Worm (Caenorhabditis elegans) whole organism, L4 larva: ENCODE results near the gene Y46G5A.38.
A peak's percentile ranks its signal among the peaks of the same experiment; 100 is the strongest.

Experiments used
- F10B5.3 ChIP-seq: sonication (generic microtip); optimal IDR thresholded peaks from 2 replicates; lab custom pipeline; 2016; ENCODE audit warnings: mild to moderate bottlenecking, missing genetic modification characterization, missing compliant biosample characterization
- F26F4.8 ChIP-seq: fragments of 200-800 bp; sonication (Bioruptor generic); conservative IDR thresholded peaks from 2 replicates; pipeline ENCODE4 v1.3.6; 2022; ENCODE audit warnings: missing genetic modification characterization, missing compliant biosample characterization
- F37D6.2 ChIP-seq: sonication (generic microtip); optimal IDR thresholded peaks from 2 replicates; lab custom pipeline; 2016; ENCODE audit warnings: mild to moderate bottlenecking, missing genetic modification characterization, missing compliant biosample characterization
- F44E2.7 ChIP-seq: fragments of 200-800 bp; sonication (Bioruptor generic); IDR thresholded peaks from 2 replicates; pipeline ENCODE4 v2.1.2; 2022; ENCODE audit warnings: missing genetic modification characterization, missing compliant biosample characterization
- Y48G9A.11 ChIP-seq: fragments of 200-800 bp; sonication (Bioruptor generic); IDR thresholded peaks from 2 replicates; pipeline ENCODE4 v1.3.6; 2022; ENCODE audit warnings: missing genetic modification reagents, missing genetic modification characterization, missing compliant biosample characterization
- Y75B8A.6 ChIP-seq: fragments of 200-800 bp; sonication (Bioruptor generic); IDR thresholded peaks from 2 replicates; pipeline ENCODE4 v1.3.6; 2022; ENCODE audit warnings: missing genetic modification reagents, missing genetic modification characterization, missing compliant biosample characterization
- ZK337.2 ChIP-seq: fragments of 200-800 bp; sonication (Bioruptor generic); IDR thresholded peaks from 2 replicates; pipeline ENCODE4 v1.3.6; 2022; ENCODE audit warnings: missing genetic modification reagents, missing genetic modification characterization, missing compliant biosample characterization
- ZK546.5 ChIP-seq, 2 experiments: sonication (generic microtip); optimal IDR thresholded peaks; 2 replicates each; lab custom pipeline; 2017; ENCODE audit warnings: missing biosample characterization in 2 of 2, missing genetic modification characterization in 2 of 2
- aha-1 ChIP-seq: fragments of 150-350 bp; peaks from one replicate; lab custom pipeline; 2014; ENCODE audit warnings: missing biosample characterization, missing genetic modification characterization
- ama-1 ChIP-seq: fragments of 150-350 bp; optimal IDR thresholded peaks from 2 replicates; lab custom pipeline; 2014; ENCODE audit warnings: inconsistent platforms, mixed read lengths
- ceh-20 ChIP-seq: fragments of 200-800 bp; sonication (Bioruptor generic); IDR thresholded peaks from 2 replicates; pipeline ENCODE4 v1.3.6; 2022; ENCODE audit warnings: missing genetic modification reagents, missing genetic modification characterization, missing compliant biosample characterization
- ceh-44 ChIP-seq: fragments of 200-800 bp; sonication (Bioruptor generic); IDR thresholded peaks from 2 replicates; pipeline ENCODE4 v1.3.6; 2022; ENCODE audit warnings: missing genetic modification reagents, missing genetic modification characterization, missing compliant biosample characterization
- ces-1 ChIP-seq: fragments of 150-350 bp; sonication (generic microtip); optimal IDR thresholded peaks from 4 replicates; lab custom pipeline; 2014; ENCODE audit warnings: missing biosample characterization, missing genetic modification reagents, missing genetic modification characterization
- ctbp-1 ChIP-seq: fragments of 200-800 bp; sonication (Bioruptor generic); IDR thresholded peaks from 2 replicates; pipeline ENCODE4 v1.3.6; 2022; ENCODE audit warnings: missing genetic modification reagents, missing genetic modification characterization, missing compliant biosample characterization
- daf-16 ChIP-seq, 3 experiments: sonication (generic microtip); optimal IDR thresholded peaks; 2 replicates each; lab custom pipeline; 2016 to 2017; ENCODE audit warnings: missing genetic modification characterization in 3 of 3, missing genetic modification reagents in 3 of 3, mild to moderate bottlenecking in 2 of 3, missing compliant biosample characterization in 2 of 3, missing biosample characterization in 1 of 3, moderate library complexity in 1 of 3
- dmd-9 ChIP-seq: fragments of 200-800 bp; sonication (Bioruptor generic); IDR thresholded peaks from 2 replicates; pipeline ENCODE4 v1.3.6; 2022; ENCODE audit warnings: missing genetic modification reagents, missing genetic modification characterization, missing compliant biosample characterization
- dve-1 ChIP-seq: sonication (generic microtip); optimal IDR thresholded peaks from 2 replicates; lab custom pipeline; 2017; ENCODE audit warnings: antibody characterized with exemption, mild to moderate bottlenecking, missing genetic modification characterization, missing compliant biosample characterization; ENCODE audit not compliant: insufficient read depth
- fos-1 ChIP-seq: fragments of 150-350 bp; optimal IDR thresholded peaks from 2 replicates; lab custom pipeline; 2014; ENCODE audit warnings: missing biosample characterization, missing genetic modification characterization
- gei-8 ChIP-seq: fragments of 200-800 bp; sonication (Bioruptor generic); optimal IDR thresholded peaks from 2 replicates; lab custom pipeline; 2018; ENCODE audit warnings: mild to moderate bottlenecking, missing genetic modification characterization, missing compliant biosample characterization
- hmg-1.1 ChIP-seq: fragments of 200-800 bp; sonication (Bioruptor generic); IDR thresholded peaks from 2 replicates; pipeline ENCODE4 v1.3.6; 2022; ENCODE audit warnings: missing genetic modification reagents, missing genetic modification characterization, missing compliant biosample characterization
- lin-13 ChIP-seq: fragments of 150-350 bp; optimal IDR thresholded peaks from 2 replicates; lab custom pipeline; 2014; ENCODE audit warnings: missing biosample characterization, missing genetic modification reagents, missing genetic modification characterization
- lin-15B ChIP-seq: fragments of 150-350 bp; sonication (generic microtip); optimal IDR thresholded peaks from 3 replicates; lab custom pipeline; 2014; ENCODE audit warnings: missing biosample characterization, missing genetic modification characterization
- lir-3 ChIP-seq: sonication (generic microtip); optimal IDR thresholded peaks from 2 replicates; lab custom pipeline; 2016; ENCODE audit warnings: mild to moderate bottlenecking, missing genetic modification characterization, missing compliant biosample characterization
- lsy-2 ChIP-seq, 2 experiments: fragments of 150-350 bp in 1 of 2; sonication (generic microtip) in 1 of 2; optimal IDR thresholded peaks; 2 replicates each; lab custom pipeline; 2014 to 2017; ENCODE audit warnings: missing biosample characterization in 2 of 2, missing genetic modification characterization in 2 of 2
- madf-5 ChIP-seq, 2 experiments: fragments of 200-800 bp; sonication (Bioruptor generic); IDR thresholded peaks; 2 replicates each; pipeline ENCODE4 v1.3.6; 2022; ENCODE audit warnings: missing compliant biosample characterization in 2 of 2, missing genetic modification characterization in 2 of 2
- mdt-29 ChIP-seq: fragments of 200-800 bp; sonication (Bioruptor generic); IDR thresholded peaks from 2 replicates; pipeline ENCODE4 v1.3.6; 2022; ENCODE audit warnings: missing genetic modification reagents, missing genetic modification characterization, missing compliant biosample characterization
- mxl-3 ChIP-seq: fragments of 200-800 bp; sonication (Bioruptor generic); optimal IDR thresholded peaks from 2 replicates; lab custom pipeline; 2018; ENCODE audit warnings: mild to moderate bottlenecking, missing genetic modification characterization, missing compliant biosample characterization
- nhr-10 ChIP-seq: fragments of 150-350 bp; optimal IDR thresholded peaks from 2 replicates; lab custom pipeline; 2014; ENCODE audit warnings: missing biosample characterization, missing genetic modification characterization
- nhr-11 ChIP-seq: fragments of 150-350 bp; optimal IDR thresholded peaks from 2 replicates; lab custom pipeline; 2014; ENCODE audit warnings: missing biosample characterization, missing genetic modification characterization
- nhr-237 ChIP-seq: sonication (generic microtip); optimal IDR thresholded peaks from 2 replicates; lab custom pipeline; 2017; ENCODE audit warnings: missing biosample characterization, missing genetic modification characterization
- nhr-25 ChIP-seq: sonication (generic microtip); optimal IDR thresholded peaks from 2 replicates; lab custom pipeline; 2017; ENCODE audit warnings: missing genetic modification characterization, mild to moderate bottlenecking, missing compliant biosample characterization, antibody characterized with exemption, moderate library complexity, borderline replicate concordance; ENCODE audit not compliant: insufficient read depth
- nhr-28 ChIP-seq: fragments of 150-350 bp; optimal IDR thresholded peaks from 2 replicates; lab custom pipeline; 2014; ENCODE audit warnings: missing biosample characterization, missing genetic modification characterization
- nhr-41 ChIP-seq: fragments of 200-800 bp; sonication (Bioruptor generic); IDR thresholded peaks from 2 replicates; pipeline ENCODE4 v1.3.6; 2022; ENCODE audit warnings: missing genetic modification reagents, missing genetic modification characterization, missing compliant biosample characterization
- nhr-42 ChIP-seq: fragments of 200-800 bp; sonication (Bioruptor generic); IDR thresholded peaks from 2 replicates; pipeline ENCODE4 v1.3.6; 2022; ENCODE audit warnings: missing genetic modification characterization, missing compliant biosample characterization
- nhr-48 ChIP-seq: sonication (generic microtip); optimal IDR thresholded peaks from 2 replicates; lab custom pipeline; 2016; ENCODE audit warnings: mild to moderate bottlenecking, missing genetic modification characterization, missing compliant biosample characterization
- nhr-6 ChIP-seq: fragments of 150-350 bp; optimal IDR thresholded peaks from 2 replicates; lab custom pipeline; 2014; ENCODE audit warnings: missing biosample characterization, missing genetic modification characterization
- pqm-1 ChIP-seq: sonication (generic microtip); optimal IDR thresholded peaks from 2 replicates; lab custom pipeline; 2017; ENCODE audit warnings: missing biosample characterization, missing genetic modification characterization
- tra-1 ChIP-seq: fragments of 200-800 bp; sonication (Bioruptor generic); IDR thresholded peaks from 2 replicates; pipeline ENCODE4 v1.3.6; 2022; ENCODE audit warnings: missing genetic modification reagents, missing genetic modification characterization, missing compliant biosample characterization
- unc-130 ChIP-seq: sonication (generic microtip); optimal IDR thresholded peaks from 2 replicates; lab custom pipeline; 2016; ENCODE audit warnings: missing genetic modification reagents, missing genetic modification characterization, missing compliant biosample characterization
- unc-62 ChIP-seq, 3 experiments: fragments of 150-350 bp in 1 of 3; sonication (generic microtip); optimal IDR thresholded peaks in 2 of 3; peaks in 1 of 3; 1 replicate in 1 of 3; 2 replicates in 2 of 3; lab custom pipeline; 2014 to 2017; ENCODE audit warnings: missing biosample characterization in 3 of 3, missing genetic modification characterization in 3 of 3, missing genetic modification reagents in 3 of 3, missing genotype in 1 of 3
- zag-1 ChIP-seq: fragments of 150-350 bp; optimal IDR thresholded peaks from 2 replicates; lab custom pipeline; 2014; ENCODE audit warnings: missing biosample characterization, missing genetic modification characterization
- zfp-2 ChIP-seq: sonication (generic microtip); optimal IDR thresholded peaks from 2 replicates; lab custom pipeline; 2016; ENCODE audit warnings: mild to moderate bottlenecking, missing genetic modification characterization, missing compliant biosample characterization
- zfp-3 ChIP-seq: fragments of 200-800 bp; sonication (Bioruptor generic); conservative IDR thresholded peaks from 2 replicates; pipeline ENCODE4 v1.3.6; 2022; ENCODE audit warnings: missing genetic modification reagents, missing genetic modification characterization, missing compliant biosample characterization
- zip-11 ChIP-seq: fragments of 200-800 bp; sonication (Bioruptor generic); IDR thresholded peaks from 2 replicates; pipeline ENCODE4 v1.3.6; 2022; ENCODE audit warnings: missing genetic modification characterization, missing compliant biosample characterization
- ztf-11 ChIP-seq: fragments of 150-350 bp; optimal IDR thresholded peaks from 2 replicates; lab custom pipeline; 2014; ENCODE audit warnings: missing biosample characterization, missing genetic modification characterization
- ztf-7 ChIP-seq: fragments of 150-350 bp; optimal IDR thresholded peaks from 2 replicates; lab custom pipeline; 2014; ENCODE audit warnings: missing biosample characterization, missing genetic modification characterization

Y46G5A.38 gene

DNA sequence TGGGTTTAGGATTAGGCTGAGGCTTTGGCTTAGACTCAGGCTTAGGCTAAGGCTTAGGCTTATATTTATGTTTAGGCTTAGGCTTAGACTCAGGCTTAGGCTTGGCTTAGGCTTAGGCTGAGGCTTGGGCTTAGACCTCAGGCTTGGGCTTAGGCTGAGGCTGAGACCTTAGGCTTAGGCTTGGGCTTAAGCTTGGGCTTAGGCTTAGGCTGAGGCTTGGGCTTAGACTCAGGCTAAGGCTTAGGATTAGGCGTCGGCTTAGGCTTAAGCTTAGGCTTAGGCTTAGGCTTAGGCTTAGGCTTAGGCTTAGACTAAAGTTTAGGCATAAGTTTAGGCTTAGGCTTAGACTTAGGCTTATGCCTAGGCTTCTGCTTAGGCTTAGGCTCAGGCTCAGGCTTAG lies 2.4 kb upstream of the Y46G5A.38 start:
- no peak for TF ChIP-seq ctbp-1
- no peak for TF ChIP-seq tra-1
- no peak for TF ChIP-seq unc-130 (GFP tag; lab: Kevin White, UChicago)
- TF ChIP-seq nhr-41 (GFP tag; lab: Robert Waterston, UW) = no peak
- TF ChIP-seq aha-1 = peak; percentile 77
- TF ChIP-seq zfp-2 (tag; lab: Kevin White, UChicago) = no peak
- no peak for TF ChIP-seq ceh-20 (GFP tag; lab: Robert Waterston, UW)
- no peak for TF ChIP-seq nhr-11 (tag; lab: Kevin White, UChicago)
- 0 out of 2 replicates have a peak, but pooled peaks have one; percentile 24 for TF ChIP-seq hmg-1.1 (GFP tag; lab: Robert Waterston, UW)
- TF ChIP-seq Y48G9A.11 (GFP tag; lab: Robert Waterston, UW) = no peak
- no peak for TF ChIP-seq zip-11 (GFP tag; lab: Robert Waterston, UW)
- TF ChIP-seq fos-1 (tag; lab: Kevin White, UChicago) = no peak
- TF ChIP-seq nhr-6 (tag; lab: Kevin White, UChicago) = no peak
- TF ChIP-seq F26F4.8 (GFP tag; lab: Robert Waterston, UW) = 0 out of 2 replicates have a peak, but pooled peaks have one; percentile 39

ce11 chrII:12828863-12829262 lies 2.0 kb downstream of the Y46G5A.38 start, which contains the start of gene Y46G5A.23:
Gene Y46G5A.23 (minus strand): TSS chrII:12828963.
- TF ChIP-seq F44E2.7 (GFP tag; lab: Robert Waterston, UW) (no peak), daf-16 (GFP tag; optimal IDR thresholded peaks at IDR 0.05; lab: Kevin White, UChicago) (no peak), daf-16 (tag; optimal IDR thresholded peaks at IDR 0.05; lab: Kevin White, UChicago) (no peak), nhr-237 (no peak), madf-5 (GFP tag; IDR thresholded peaks at IDR 0.05; lab: Robert Waterston, UW) (no peak), ZK337.2 (GFP tag; lab: Robert Waterston, UW) (no peak), zfp-3 (GFP tag; lab: Robert Waterston, UW) (no peak)

DNA sequence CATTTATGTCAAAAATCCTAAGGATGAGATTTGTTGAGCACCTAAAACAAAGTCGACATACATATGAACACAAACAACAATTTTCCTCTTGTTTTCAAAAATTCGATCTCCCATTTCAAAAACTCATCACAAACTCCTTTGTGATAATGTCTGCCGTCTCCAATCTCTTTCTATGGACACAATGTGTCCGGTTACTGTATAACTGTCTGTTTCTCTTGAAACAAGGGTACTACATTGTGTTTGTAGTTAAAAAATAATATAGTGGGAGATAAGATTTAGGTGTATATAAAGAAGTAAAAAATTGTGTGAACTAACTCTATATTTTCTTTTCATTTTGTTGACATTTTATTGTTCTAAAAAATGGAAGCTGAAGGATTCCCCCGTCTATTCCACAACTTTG lies 3.5 kb downstream of the Y46G5A.38 start, which contains the start of gene bcmo-1:
Gene bcmo-1 (plus strand): TSS at position 330 of the 400 bp plus-strand sequence.
- no peak for TF ChIP-seq mxl-3 (GFP tag; lab: Kevin White, UChicago)
- TF ChIP-seq zfp-2 (tag; lab: Kevin White, UChicago) = no peak
- TF ChIP-seq pqm-1 (tag; lab: Kevin White, UChicago) = peak; percentile 3
- TF ChIP-seq ZK546.5 (tag; optimal IDR thresholded peaks at IDR 0.05; lab: Kevin White, UChicago) = no peak
- no peak for TF ChIP-seq zag-1 (tag; lab: Kevin White, UChicago)
- TF ChIP-seq lin-13 (GFP tag; lab: Kevin White, UChicago) = no peak
- TF ChIP-seq nhr-28 (tag; lab: Kevin White, UChicago) = peak; percentile 97
- no peak for TF ChIP-seq ces-1 (GFP tag; lab: Kevin White, UChicago)
- no peak for TF ChIP-seq ztf-11 (tag; lab: Kevin White, UChicago)
- TF ChIP-seq ceh-20 (GFP tag; lab: Robert Waterston, UW) = no peak
- TF ChIP-seq ama-1 (lab: Kevin White, UChicago) = no peak
- TF ChIP-seq gei-8 = no peak
- no peak for TF ChIP-seq dve-1 (tag; lab: Kevin White, UChicago)
- TF ChIP-seq nhr-10 (tag; lab: Kevin White, UChicago) = no peak
- no peak for TF ChIP-seq Y75B8A.6
- no peak for TF ChIP-seq nhr-42 (GFP tag; lab: Robert Waterston, UW)
- no peak for TF ChIP-seq dmd-9 (GFP tag; lab: Robert Waterston, UW)

ce11 chrII:12840057-12840456 lies 13.2 kb downstream of the Y46G5A.38 start, which contains the start of gene lgc-35:
Gene lgc-35 (minus strand): TSS chrII:12840157.
- no peak for TF ChIP-seq F10B5.3 (tag; lab: Kevin White, UChicago)
- TF ChIP-seq fos-1 (tag; lab: Kevin White, UChicago) = no peak
- TF ChIP-seq ztf-11 (tag; lab: Kevin White, UChicago) = no peak
- no peak for TF ChIP-seq nhr-28 (tag; lab: Kevin White, UChicago)
- no peak for TF ChIP-seq ztf-7 (tag; lab: Kevin White, UChicago)
- no peak for TF ChIP-seq mdt-29 (GFP tag; lab: Robert Waterston, UW)
- TF ChIP-seq lir-3 = no peak
- TF ChIP-seq lsy-2 (tag; optimal IDR thresholded peaks at IDR 0.05; lab: Kevin White, UChicago) = no peak
- no peak for TF ChIP-seq ceh-44
- no peak for TF ChIP-seq nhr-25
- no peak for TF ChIP-seq F37D6.2 (tag; lab: Kevin White, UChicago)
- TF ChIP-seq unc-62 (GFP tag; optimal IDR thresholded peaks at IDR 0.05 in 1 of 2; lab: Kevin White, UChicago) = no peak
- TF ChIP-seq unc-62 (tag; optimal IDR thresholded peaks at IDR 0.05; lab: Kevin White, UChicago) = no peak
- TF ChIP-seq lin-15B (tag; lab: Kevin White, UChicago) = no peak
- TF ChIP-seq lin-13 (GFP tag; lab: Kevin White, UChicago) = no peak
- no peak for TF ChIP-seq nhr-48 (tag; lab: Kevin White, UChicago)
- TF ChIP-seq pqm-1 (tag; lab: Kevin White, UChicago) = no peak
